Worm (Caenorhabditis elegans): ENCODE measurements around the gene dhs-14.

ce11 chrV:2720763-2721162 is 44.2 kb downstream of the dhs-14 start, which contains the start of gene srt-27:
- TF ChIP-seq ztf-4 (tag; optimal IDR thresholded peaks at IDR 0.05) (no peak), mdl-1 (tag; optimal IDR thresholded peaks at IDR 0.05) (no peak), zag-1 (tag; optimal IDR thresholded peaks at IDR 0.05) (no peak), ceh-82 (tag; optimal IDR thresholded peaks at IDR 0.05) (no peak), nhr-23 (tag; optimal IDR thresholded peaks at IDR 0.05) (no peak), ztf-11 (tag; optimal IDR thresholded peaks at IDR 0.05) (no peak), nhr-11 (tag; optimal IDR thresholded peaks at IDR 0.05) (no peak)

All from whole organism, L2 larva.